Worm (Caenorhabditis elegans) whole organism, late embryonic: ENCODE measurements around the gene F52G3.8.
A peak's percentile ranks its signal among the peaks of the same experiment; 100 is the strongest.

ENCODE experiments used
- C08G9.2 ChIP-seq: sonication (generic microtip); optimal IDR thresholded peaks from 2 replicates; lab custom pipeline; 2016; ENCODE audit warnings: mild to moderate bottlenecking, missing genetic modification characterization, moderate library complexity, missing compliant biosample characterization
- C38D4.7 ChIP-seq: fragments of 200-800 bp; sonication (Bioruptor generic); optimal IDR thresholded peaks from 2 replicates; lab custom pipeline; 2018; ENCODE audit warnings: mild to moderate bottlenecking, missing genetic modification characterization, moderate library complexity, missing compliant biosample characterization
- K02D7.2 ChIP-seq: sonication (generic microtip); optimal IDR thresholded peaks from 2 replicates; lab custom pipeline; 2017; ENCODE audit warnings: mild to moderate bottlenecking, missing genetic modification characterization, missing compliant biosample characterization
- T23F11.4 ChIP-seq: fragments of 200-800 bp; sonication (Bioruptor generic); optimal IDR thresholded peaks from 2 replicates; lab custom pipeline; 2018; ENCODE audit warnings: mild to moderate bottlenecking, missing genetic modification characterization, missing compliant biosample characterization
- ahr-1 ChIP-seq: sonication (generic microtip); optimal IDR thresholded peaks from 2 replicates; lab custom pipeline; 2016; ENCODE audit warnings: missing genetic modification characterization, missing compliant biosample characterization
- ama-1 ChIP-seq: fragments of 150-350 bp; optimal IDR thresholded peaks from 2 replicates; lab custom pipeline; 2014
- ceh-14 ChIP-seq: sonication (generic microtip); optimal IDR thresholded peaks from 2 replicates; lab custom pipeline; 2016; ENCODE audit warnings: missing genotype, missing genetic modification characterization, missing compliant biosample characterization
- ceh-18 ChIP-seq: sonication (generic microtip); optimal IDR thresholded peaks from 2 replicates; lab custom pipeline; 2016; ENCODE audit warnings: missing genetic modification characterization, missing compliant biosample characterization
- ceh-19 ChIP-seq: fragments of 200-800 bp; sonication (Bioruptor generic); optimal IDR thresholded peaks from 2 replicates; lab custom pipeline; 2018; ENCODE audit warnings: mild to moderate bottlenecking, missing genetic modification characterization, missing compliant biosample characterization
- ceh-2 ChIP-seq: sonication (generic microtip); optimal IDR thresholded peaks from 2 replicates; lab custom pipeline; 2016; ENCODE audit warnings: missing genotype, missing genetic modification characterization, missing compliant biosample characterization
- ceh-24 ChIP-seq: sonication (generic microtip); optimal IDR thresholded peaks from 2 replicates; lab custom pipeline; 2016; ENCODE audit warnings: mild to moderate bottlenecking, missing genetic modification characterization, missing compliant biosample characterization
- ceh-45 ChIP-seq: fragments of 200-800 bp; sonication (Bioruptor generic); IDR thresholded peaks from 2 replicates; pipeline ENCODE4 v1.3.6; 2022; ENCODE audit warnings: missing genetic modification reagents, missing genetic modification characterization, missing compliant biosample characterization
- ceh-6 ChIP-seq: fragments of 200-800 bp; sonication (Bioruptor generic); optimal IDR thresholded peaks from 2 replicates; lab custom pipeline; 2018; ENCODE audit warnings: mild to moderate bottlenecking, missing genetic modification characterization, missing compliant biosample characterization
- ceh-9 ChIP-seq: sonication (generic microtip); optimal IDR thresholded peaks from 2 replicates; lab custom pipeline; 2016; ENCODE audit warnings: mild to moderate bottlenecking, missing genetic modification characterization, inconsistent platforms, missing compliant biosample characterization
- che-1 ChIP-seq: sonication (generic microtip); optimal IDR thresholded peaks from 2 replicates; lab custom pipeline; 2016; ENCODE audit warnings: mild to moderate bottlenecking, missing genetic modification characterization, missing compliant biosample characterization
- dve-1 ChIP-seq: sonication (generic microtip); optimal IDR thresholded peaks from 2 replicates; lab custom pipeline; 2017; ENCODE audit warnings: antibody characterized with exemption, mild to moderate bottlenecking, missing genetic modification characterization, missing compliant biosample characterization
- elt-2 ChIP-seq: sonication (generic microtip); optimal IDR thresholded peaks from 2 replicates; lab custom pipeline; 2016; ENCODE audit warnings: missing genetic modification reagents, missing genetic modification characterization, missing compliant biosample characterization
- elt-4 ChIP-seq: sonication (generic microtip); optimal IDR thresholded peaks from 2 replicates; lab custom pipeline; 2016; ENCODE audit warnings: missing genetic modification characterization, missing compliant biosample characterization
- ets-4 ChIP-seq: sonication (generic microtip); optimal IDR thresholded peaks from 2 replicates; lab custom pipeline; 2016; ENCODE audit warnings: missing genetic modification characterization, missing compliant biosample characterization
- eyg-1 ChIP-seq: sonication (generic microtip); optimal IDR thresholded peaks from 2 replicates; lab custom pipeline; 2016; ENCODE audit warnings: missing genotype, missing genetic modification characterization, missing compliant biosample characterization
- fax-1 ChIP-seq: sonication (generic microtip); optimal IDR thresholded peaks from 2 replicates; lab custom pipeline; 2016; ENCODE audit warnings: missing genotype, missing genetic modification characterization, missing compliant biosample characterization
- fkh-10 ChIP-seq: fragments of 150-350 bp; optimal IDR thresholded peaks from 2 replicates; lab custom pipeline; 2014; ENCODE audit warnings: missing biosample characterization, missing genetic modification reagents, missing genetic modification characterization
- fkh-6 ChIP-seq: sonication (generic microtip); optimal IDR thresholded peaks from 2 replicates; lab custom pipeline; 2016; ENCODE audit warnings: missing genetic modification characterization, missing compliant biosample characterization
- hlh-13 ChIP-seq: fragments of 200-800 bp; sonication (Bioruptor generic); optimal IDR thresholded peaks from 2 replicates; lab custom pipeline; 2018; ENCODE audit warnings: mild to moderate bottlenecking, missing genetic modification characterization, missing compliant biosample characterization
- hlh-15 ChIP-seq: sonication (generic microtip); optimal IDR thresholded peaks from 2 replicates; lab custom pipeline; 2016; ENCODE audit warnings: missing genetic modification characterization, missing compliant biosample characterization
- hlh-8 ChIP-seq: sonication (generic microtip); optimal IDR thresholded peaks from 2 replicates; lab custom pipeline; 2016; ENCODE audit warnings: missing genotype, missing genetic modification characterization, missing compliant biosample characterization
- lim-6 ChIP-seq: sonication (generic microtip); optimal IDR thresholded peaks from 2 replicates; lab custom pipeline; 2016; ENCODE audit warnings: missing genetic modification characterization, missing compliant biosample characterization
- lin-11 ChIP-seq: fragments of 200-800 bp; sonication (Bioruptor generic); optimal IDR thresholded peaks from 2 replicates; lab custom pipeline; 2018; ENCODE audit warnings: mild to moderate bottlenecking, missing genetic modification characterization, missing compliant biosample characterization
- madf-2 ChIP-seq: sonication (generic microtip); optimal IDR thresholded peaks from 2 replicates; lab custom pipeline; 2017; ENCODE audit warnings: missing genetic modification characterization, missing compliant biosample characterization
- mec-3 ChIP-seq: sonication (generic microtip); optimal IDR thresholded peaks from 2 replicates; lab custom pipeline; 2016; ENCODE audit warnings: borderline replicate concordance, missing genetic modification characterization, missing compliant biosample characterization
- nfya-1 ChIP-seq: sonication (generic microtip); optimal IDR thresholded peaks from 2 replicates; lab custom pipeline; 2017; ENCODE audit warnings: missing genetic modification characterization, mild to moderate bottlenecking, missing compliant biosample characterization, antibody characterized with exemption, moderate library complexity
- nhr-11 ChIP-seq: fragments of 150-350 bp; optimal IDR thresholded peaks from 2 replicates; lab custom pipeline; 2014; ENCODE audit warnings: missing biosample characterization, missing genetic modification characterization
- npax-4 ChIP-seq: sonication (generic microtip); optimal IDR thresholded peaks from 2 replicates; lab custom pipeline; 2016; ENCODE audit warnings: missing genetic modification characterization, missing compliant biosample characterization
- odd-2 ChIP-seq: sonication (generic microtip); optimal IDR thresholded peaks from 2 replicates; lab custom pipeline; 2017; ENCODE audit warnings: antibody characterized with exemption, mild to moderate bottlenecking, missing genetic modification characterization, missing compliant biosample characterization
- pag-3 ChIP-seq: sonication (generic microtip); optimal IDR thresholded peaks from 2 replicates; lab custom pipeline; 2016; ENCODE audit warnings: missing compliant biosample characterization, missing genetic modification characterization, borderline replicate concordance
- pat-9 ChIP-seq: fragments of 200-800 bp; sonication (Bioruptor generic); optimal IDR thresholded peaks from 2 replicates; lab custom pipeline; 2018; ENCODE audit warnings: mild to moderate bottlenecking, missing genetic modification characterization, moderate library complexity, missing compliant biosample characterization
- pax-1 ChIP-seq: fragments of 150-350 bp; optimal IDR thresholded peaks from 2 replicates; lab custom pipeline; 2014; ENCODE audit warnings: missing biosample characterization, missing genetic modification characterization
- pha-2 ChIP-seq: sonication (generic microtip); optimal IDR thresholded peaks from 2 replicates; lab custom pipeline; 2017; ENCODE audit warnings: mild to moderate bottlenecking, missing genetic modification characterization, missing compliant biosample characterization
- pha-4 ChIP-seq: fragments of 150-350 bp; optimal IDR thresholded peaks from 2 replicates; lab custom pipeline; 2018; ENCODE audit warnings: missing biosample characterization, missing genetic modification reagents, missing genetic modification characterization
- pqm-1 ChIP-seq: sonication (generic microtip); optimal IDR thresholded peaks from 2 replicates; lab custom pipeline; 2016; ENCODE audit warnings: missing genetic modification characterization, missing compliant biosample characterization
- pros-1 ChIP-seq: fragments of 150-350 bp; optimal IDR thresholded peaks from 2 replicates; lab custom pipeline; 2014; ENCODE audit warnings: missing biosample characterization, missing genetic modification reagents, missing genetic modification characterization
- sdc-2 ChIP-seq: sonication (generic microtip); optimal IDR thresholded peaks from 2 replicates; lab custom pipeline; 2016; ENCODE audit warnings: missing genotype, missing genetic modification characterization, missing compliant biosample characterization
- sox-4 ChIP-seq: sonication (generic microtip); optimal IDR thresholded peaks from 2 replicates; lab custom pipeline; 2017; ENCODE audit warnings: mild to moderate bottlenecking, missing genetic modification characterization, inconsistent platforms, missing compliant biosample characterization
- syd-9 ChIP-seq: sonication (generic microtip); optimal IDR thresholded peaks from 2 replicates; lab custom pipeline; 2016; ENCODE audit warnings: mild to moderate bottlenecking, missing genetic modification characterization, moderate library complexity, missing compliant biosample characterization
- tbx-7 ChIP-seq: sonication (generic microtip); optimal IDR thresholded peaks from 2 replicates; lab custom pipeline; 2016; ENCODE audit warnings: missing genotype, missing genetic modification characterization, missing compliant biosample characterization
- ttx-3 ChIP-seq: sonication (generic microtip); optimal IDR thresholded peaks from 2 replicates; lab custom pipeline; 2016; ENCODE audit warnings: missing genetic modification reagents, missing genetic modification characterization, missing compliant biosample characterization
- unc-3 ChIP-seq, 2 experiments: fragments of 200-800 bp in 1 of 2; sonication (Bioruptor generic) in 1 of 2; sonication (generic microtip) in 1 of 2; conservative IDR thresholded peaks in 1 of 2; optimal IDR thresholded peaks in 1 of 2; 2 replicates each; pipeline versions ENCODE4 v1.3.6 to Lab custom; 2016 to 2022; ENCODE audit warnings: missing compliant biosample characterization in 2 of 2, missing genetic modification characterization in 2 of 2, missing genetic modification reagents in 1 of 2
- unc-42 ChIP-seq: sonication (generic microtip); optimal IDR thresholded peaks from 2 replicates; lab custom pipeline; 2016; ENCODE audit warnings: missing genotype, missing genetic modification characterization, missing compliant biosample characterization
- unc-55 ChIP-seq: sonication (generic microtip); optimal IDR thresholded peaks from 2 replicates; lab custom pipeline; 2017; ENCODE audit warnings: missing biosample characterization, missing genetic modification reagents, missing genetic modification characterization
- zip-5 ChIP-seq: sonication (generic microtip); optimal IDR thresholded peaks from 2 replicates; lab custom pipeline; 2016; ENCODE audit warnings: missing genetic modification characterization, missing compliant biosample characterization
- ztf-16 ChIP-seq: sonication (generic microtip); optimal IDR thresholded peaks from 2 replicates; lab custom pipeline; 2017; ENCODE audit warnings: missing genetic modification characterization, missing compliant biosample characterization

Gene F52G3.8

DNA sequence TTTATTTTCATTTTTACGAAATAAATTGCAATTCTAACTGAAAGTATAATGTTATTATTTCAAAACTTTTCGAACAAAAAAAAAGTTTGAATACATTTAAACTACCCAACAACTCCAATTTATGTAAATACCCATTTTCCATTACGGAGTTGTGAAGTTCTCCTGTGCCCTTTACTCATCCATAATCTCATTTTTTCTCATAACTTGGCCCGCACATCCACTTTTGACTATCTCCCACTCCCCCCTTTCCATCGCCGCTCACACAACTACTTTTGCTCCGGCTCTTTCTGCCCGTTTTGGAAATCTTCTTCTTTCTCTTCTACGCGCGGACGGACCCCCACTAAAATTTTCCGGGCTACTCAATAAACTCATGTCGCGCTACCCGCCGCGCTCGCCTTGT is 9.9 kb upstream of the F52G3.8 start:
- TF ChIP-seq unc-42 (peak; percentile 89), ama-1 (lab: Kevin White, UChicago) (no peak), ceh-6 (GFP tag; lab: Kevin White, UChicago) (no peak), pat-9 (tag; lab: Kevin White, UChicago) (no peak)
- TF ChIP-seq, all 69 proteins: peak for 1

- TF ChIP-seq pax-1 (tag; lab: Kevin White, UChicago) (no peak), ceh-24 (tag; lab: Kevin White, UChicago) (no peak), fkh-6 (tag; lab: Kevin White, UChicago) (peak; percentile 55), ahr-1 (tag; lab: Kevin White, UChicago) (no peak), ceh-2 (tag; lab: Kevin White, UChicago) (peak; percentile 32), pat-9 (tag; lab: Kevin White, UChicago) (no peak), tbx-7 (tag; lab: Kevin White, UChicago) (no peak), nfya-1 (tag; lab: Kevin White, UChicago) (peak; percentile 89), che-1 (tag; lab: Kevin White, UChicago) (no peak), npax-4 (tag; lab: Kevin White, UChicago) (no peak), K02D7.2 (tag; lab: Kevin White, UChicago) (no peak), pag-3 (tag; lab: Kevin White, UChicago) (no peak), T23F11.4 (GFP tag; lab: Kevin White, UChicago) (peak; percentile 59), zip-5 (no peak), ama-1 (lab: Kevin White, UChicago) (no peak), elt-4 (tag; lab: Kevin White, UChicago) (no peak), lim-6 (tag; lab: Kevin White, UChicago) (no peak), ceh-18 (tag; lab: Kevin White, UChicago) (peak; percentile 86), ets-4 (tag; lab: Kevin White, UChicago) (no peak), ceh-6 (GFP tag; lab: Kevin White, UChicago) (peak; percentile 35), ceh-45 (GFP tag; lab: Robert Waterston, UW) (no peak), unc-55 (peak; percentile 46), C38D4.7 (GFP tag; lab: Kevin White, UChicago) (no peak), hlh-8 (tag; lab: Kevin White, UChicago) (peak; percentile 33), pros-1 (tag; lab: Kevin White, UChicago) (peak; percentile 66), syd-9 (tag; lab: Kevin White, UChicago) (peak; percentile 68), unc-3 (GFP tag; conservative IDR thresholded peaks at IDR 0.05; lab: Robert Waterston, UW) (no peak), unc-3 (tag; optimal IDR thresholded peaks at IDR 0.05; lab: Kevin White, UChicago) (peak; percentile 50), madf-2 (tag; lab: Kevin White, UChicago) (peak; percentile 51), ceh-9 (no peak), ceh-19 (GFP tag; lab: Kevin White, UChicago) (peak; percentile 83), hlh-13 (GFP tag; lab: Kevin White, UChicago) (no peak), nhr-11 (tag; lab: Kevin White, UChicago) (no peak), dve-1 (tag; lab: Kevin White, UChicago) (peak; percentile 59), fax-1 (no peak), sox-4 (tag; lab: Kevin White, UChicago) (peak; percentile 5), mec-3 (tag; lab: Kevin White, UChicago) (no peak), lin-11 (tag; lab: Kevin White, UChicago) (no peak), odd-2 (tag; lab: Kevin White, UChicago) (no peak), ceh-14 (peak; percentile 28), ztf-16 (tag; lab: Kevin White, UChicago) (peak; percentile 17), ttx-3 (tag; lab: Kevin White, UChicago) (no peak), sdc-2 (tag; lab: Kevin White, UChicago) (peak; percentile 85), C08G9.2 (tag; lab: Kevin White, UChicago) (peak; percentile 35), fkh-10 (GFP tag; lab: Kevin White, UChicago) (no peak), elt-2 (tag; lab: Kevin White, UChicago) (peak; percentile 49), eyg-1 (tag; lab: Kevin White, UChicago) (peak; percentile 41), pha-2 (tag; lab: Kevin White, UChicago) (peak; percentile 6), hlh-15 (no peak), pqm-1 (tag; lab: Kevin White, UChicago) (peak; percentile 24), pha-4 (no peak)
Measured at ce11 chrX:16961387-16961786, 8.6 kb upstream of the F52G3.8 start.
